Worm (Caenorhabditis elegans) whole organism, L4/young adult: ENCODE measurements around the gene srlf-3.

ENCODE experiments used
- W03F9.2 ChIP-seq: fragments of 150-350 bp; optimal IDR thresholded peaks from 2 replicates; lab custom pipeline; 2014; ENCODE audit warnings: missing biosample characterization, missing genetic modification characterization
- dao-5 ChIP-seq: sonication (generic microtip); optimal IDR thresholded peaks from 2 replicates; lab custom pipeline; 2016; ENCODE audit warnings: missing genotype, missing genetic modification characterization, moderate library complexity, missing compliant biosample characterization
- him-1 ChIP-seq: sonication (generic microtip); optimal IDR thresholded peaks from 2 replicates; lab custom pipeline; 2016; ENCODE audit warnings: missing genotype, missing genetic modification reagents, missing genetic modification characterization, missing compliant biosample characterization

ce11 chrIV:8488043-8488442 lies 760 bp downstream of the srlf-3 start:
- TF ChIP-seq him-1 (tag; lab: Kevin White, UChicago): no peak
- TF ChIP-seq dao-5 (tag; lab: Kevin White, UChicago): no peak
- no peak for TF ChIP-seq W03F9.2 (tag; lab: Kevin White, UChicago)
